Fruit fly (Drosophila melanogaster) whole organism: Measurements from ENCODE around the gene CG7453.

Experiments used
- CG8478 ChIP-seq: fragments of >200 bp; optimal IDR thresholded peaks from 2 replicates; lab custom pipeline; 2018; ENCODE audit warnings: inconsistent platforms
- EcR ChIP-seq, 2 experiments: fragments of >200 bp; optimal IDR thresholded peaks; 2 replicates each; lab custom pipeline; 2017; ENCODE audit warnings: missing biosample characterization in 2 of 2, missing genetic modification characterization in 2 of 2, missing genetic modification reagents in 2 of 2

dm6 chrX:19220963-19221572, 41.1 kb downstream of the CG7453 start:
- TF ChIP-seq EcR (GFP tag; optimal IDR thresholded peaks at IDR 0.05; lab: Kevin White, UChicago) (no peak), CG8478 (lab: Kevin White, UChicago) (no peak)
